Fruit fly (Drosophila melanogaster): Measurements from ENCODE around the gene Nlp.

DNA sequence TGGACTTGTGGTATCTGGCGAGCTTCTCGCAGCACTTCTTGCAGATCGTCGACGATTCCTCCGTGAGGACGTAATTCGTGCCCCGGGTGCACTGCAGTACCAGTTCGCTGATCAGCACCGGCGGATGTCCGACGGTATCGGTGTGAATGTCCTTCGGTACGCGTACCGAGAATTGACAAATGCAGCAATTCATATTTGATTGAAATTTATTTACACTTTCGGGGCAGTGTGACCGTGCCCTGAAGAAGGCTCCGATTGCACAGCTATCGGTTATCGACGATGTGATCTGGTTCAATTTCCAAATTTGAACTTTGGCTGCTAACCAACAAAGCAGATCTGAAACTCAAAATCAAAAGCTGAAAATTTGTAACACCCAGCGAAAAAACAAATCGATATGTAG, 32.0 kb downstream of the Nlp start, which contains the start of gene ZIPIC:
- TF ChIP-seq knrl (GFP tag; IDR thresholded peaks at IDR 0.05; ENCODE audit: partially characterized antibody) (peak; percentile 36; the same call in 1 of the 3 replicates), crol (GFP tag; IDR thresholded peaks at IDR 0.05) (no peak), Ets97D (GFP tag; optimal IDR thresholded peaks at IDR 0.05) (peak; percentile 8), pita (GFP tag; optimal IDR thresholded peaks at IDR 0.05) (no peak), CG12104 (GFP tag; optimal IDR thresholded peaks at IDR 0.05) (no peak), CG7271 (tag; optimal IDR thresholded peaks at IDR 0.05) (no peak), pros (GFP tag; optimal IDR thresholded peaks at IDR 0.05) (no peak), CG7987 (GFP tag; optimal IDR thresholded peaks at IDR 0.05) (no peak), Abd-B (GFP tag; optimal IDR thresholded peaks at IDR 0.05) (no peak), Nf-YB (GFP tag; optimal IDR thresholded peaks at IDR 0.05) (no peak), ewg (GFP tag; optimal IDR thresholded peaks at IDR 0.05) (no peak), CG4282 (GFP tag; optimal IDR thresholded peaks at IDR 0.05) (no peak), Hmx (GFP tag; optimal IDR thresholded peaks at IDR 0.05) (no peak)

Measured in whole organism, embryonic.